Fruit fly (Drosophila melanogaster): ENCODE data around the gene CG12091.

- TF ChIP-seq CG14711 (tag; optimal IDR thresholded peaks at IDR 0.05) (no peak), Mnt (GFP tag; optimal IDR thresholded peaks at IDR 0.05) (no peak), tj (GFP tag; optimal IDR thresholded peaks at IDR 0.05) (no peak), kay (GFP tag; ENCODE audit: borderline replicate concordance) (no peak), Clk (GFP tag; optimal IDR thresholded peaks at IDR 0.05) (no peak), ovo (GFP tag; optimal IDR thresholded peaks at IDR 0.05) (no peak), cnc (optimal IDR thresholded peaks at IDR 0.05) (no peak), cic (GFP tag; optimal IDR thresholded peaks at IDR 0.05) (no peak), CG5204 (GFP tag; optimal IDR thresholded peaks at IDR 0.05) (no peak), pad (GFP tag; optimal IDR thresholded peaks at IDR 0.05) (peak; percentile 82), Hr96 (GFP tag; optimal IDR thresholded peaks at IDR 0.05) (no peak)
Measured at dm6 chr3L:1578391-1578948, 41.8 kb upstream of the CG12091 start.

Data from whole organism, adult.